Fruit fly (Drosophila melanogaster): ENCODE results near the gene CG10171.

Gene CG10171

DNA sequence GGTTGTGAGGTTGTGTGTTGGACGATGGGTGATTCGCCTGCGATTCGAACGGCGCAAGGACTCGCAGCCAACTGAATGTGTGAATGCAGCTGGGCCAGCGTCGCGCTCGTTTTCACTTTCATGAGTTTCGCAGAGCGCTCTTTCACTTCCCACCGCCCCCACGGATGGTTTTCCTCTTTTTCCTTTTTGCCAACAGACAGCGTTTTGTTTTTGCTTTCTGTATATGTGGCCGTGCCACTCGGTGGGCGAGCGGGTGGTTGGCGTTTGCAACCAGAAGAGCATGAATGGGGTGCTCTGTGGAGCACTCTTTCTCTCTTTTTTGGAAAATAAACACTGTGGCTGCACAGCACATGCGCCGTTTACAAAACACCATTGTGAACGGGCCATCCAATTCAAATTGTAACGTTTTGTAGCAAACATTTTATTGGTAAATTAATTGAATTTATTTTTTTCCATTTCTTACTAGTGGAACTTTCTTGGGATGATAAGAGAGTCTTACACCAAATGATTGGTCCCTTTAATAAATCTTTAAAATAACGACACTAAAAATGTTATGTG is 47.5 kb upstream of the CG10171 start, which contains the start of gene CG10713:
Gene CG10713 (minus strand): TSS at position 60 of the 558 bp plus-strand sequence.
- TF ChIP-seq CG3163 (GFP tag; optimal IDR thresholded peaks at IDR 0.05): peak; percentile 89
- peak; percentile 46 for TF ChIP-seq Deaf1 (tag; optimal IDR thresholded peaks at IDR 0.05)
- TF ChIP-seq ci (GFP tag; IDR thresholded peaks at IDR 0.05): 0 out of 3 replicates have a peak, but pooled peaks have one; percentile 8
- TF ChIP-seq ewg (GFP tag; optimal IDR thresholded peaks at IDR 0.05): peak; percentile 98
- TF ChIP-seq HLH3B (GFP tag; IDR thresholded peaks at IDR 0.05): peak; percentile 18; the same call in 1 of the 2 replicates
- 0 out of 3 replicates have a peak, but pooled peaks have one; percentile 13 for TF ChIP-seq so (GFP tag; IDR thresholded peaks at IDR 0.05)
- peak; percentile 21 for TF ChIP-seq Fer1 (GFP tag; optimal IDR thresholded peaks at IDR 0.05)
- no peak for TF ChIP-seq eyg (GFP tag; optimal IDR thresholded peaks at IDR 0.05)
- TF ChIP-seq CG13296 (GFP tag; optimal IDR thresholded peaks at IDR 0.05): no peak
- TF ChIP-seq vvl (GFP tag; IDR thresholded peaks at IDR 0.05): peak; percentile 29; the same call in 1 of the 2 replicates
- peak; percentile 74 for TF ChIP-seq Drgx (GFP tag; IDR thresholded peaks at IDR 0.05)
- TF ChIP-seq Aef1 (GFP tag; IDR thresholded peaks at IDR 0.05): peak; percentile 29; the same call in 1 of the 3 replicates
- TF ChIP-seq CG11085 (GFP tag; IDR thresholded peaks at IDR 0.05): 0 out of 2 replicates have a peak, but pooled peaks have one; percentile 7
- TF ChIP-seq Myb (GFP tag; optimal IDR thresholded peaks at IDR 0.05): peak; percentile 76
- 0 out of 3 replicates have a peak, but pooled peaks have one; percentile 50 for TF ChIP-seq mld (GFP tag; IDR thresholded peaks at IDR 0.05; ENCODE audit: partially characterized antibody)
- no peak for TF ChIP-seq BEAF-32 (GFP tag; optimal IDR thresholded peaks at IDR 0.05)
- no peak for TF ChIP-seq onecut (GFP tag; IDR thresholded peaks at IDR 0.05)
- TF ChIP-seq sr (GFP tag; IDR thresholded peaks at IDR 0.05): 0 out of 3 replicates have a peak, but pooled peaks have one; percentile 52
- TF ChIP-seq Hand (GFP tag; optimal IDR thresholded peaks at IDR 0.05): peak; percentile 8
- TF ChIP-seq CG17802 (tag; optimal IDR thresholded peaks at IDR 0.05): no peak
- TF ChIP-seq CG13287 (GFP tag; IDR thresholded peaks at IDR 0.05; ENCODE audit: partially characterized antibody): no peak
- peak; percentile 76 for TF ChIP-seq nom (GFP tag; optimal IDR thresholded peaks at IDR 0.05)
- peak; percentile 48; the same call in 1 of the 2 replicates for TF ChIP-seq CG32767 (GFP tag; IDR thresholded peaks at IDR 0.05)
- no peak for TF ChIP-seq CG18011 (GFP tag; optimal IDR thresholded peaks at IDR 0.05)
- peak; percentile 51 to 54 for TF ChIP-seq Trl (optimal IDR thresholded peaks at IDR 0.05)
- TF ChIP-seq Trl (GFP tag; optimal IDR thresholded peaks at IDR 0.05): no peak
- peak; percentile 81 for TF ChIP-seq crol (GFP tag; IDR thresholded peaks at IDR 0.05)
- TF ChIP-seq bsh (GFP tag; optimal IDR thresholded peaks at IDR 0.05): peak in 1 of 2 experiments; percentile 49
- 0 out of 3 replicates have a peak, but pooled peaks have one; percentile 27 for TF ChIP-seq Opbp (GFP tag; IDR thresholded peaks at IDR 0.05; ENCODE audit: partially characterized antibody)
- TF ChIP-seq CG2712 (tag; optimal IDR thresholded peaks at IDR 0.05): peak; percentile 83
- TF ChIP-seq Med (GFP tag): peak; percentile 57
- TF ChIP-seq Bgb (GFP tag; IDR thresholded peaks at IDR 0.05; ENCODE audit: partially characterized antibody): peak; percentile 40; the same call in 1 of the 2 replicates
- peak; percentile 24; the same call in 1 of the 2 replicates for TF ChIP-seq Atf6 (GFP tag; IDR thresholded peaks at IDR 0.05)
- 0 out of 4 replicates have a peak, but pooled peaks have one; percentile 52 for TF ChIP-seq chinmo (GFP tag; IDR thresholded peaks at IDR 0.05; ENCODE audit: partially characterized antibody)

DNA sequence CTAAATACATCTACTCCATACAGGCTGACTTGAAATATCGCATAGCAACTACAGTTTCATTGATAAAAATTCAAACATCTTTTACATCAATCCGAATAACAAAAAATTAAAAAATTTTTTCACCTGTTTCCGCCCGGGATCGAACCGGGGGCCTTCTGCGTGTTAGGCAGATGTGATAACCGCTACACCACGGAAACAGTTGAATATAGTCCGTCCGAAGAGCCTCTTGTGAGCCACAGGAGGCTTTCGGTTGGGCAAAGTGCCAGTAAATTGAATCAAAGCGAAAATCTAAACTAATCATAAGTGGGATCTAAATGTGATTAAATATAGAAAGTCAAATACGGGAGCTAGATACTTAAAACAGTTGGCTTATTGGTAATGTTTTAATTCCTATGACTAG is 45.8 kb upstream of the CG10171 start:
- TF ChIP-seq vnd (GFP tag; IDR thresholded peaks at IDR 0.05; ENCODE audit: partially characterized antibody): peak; percentile 57; the same call in 2 of the 3 replicates
- no peak for TF ChIP-seq ssp (GFP tag; IDR thresholded peaks at IDR 0.05)
- no peak for TF ChIP-seq ems (GFP tag; optimal IDR thresholded peaks at IDR 0.05)
- no peak for TF ChIP-seq zen (tag; optimal IDR thresholded peaks at IDR 0.05)
- peak; percentile 38; the same call in 1 of the 2 replicates for TF ChIP-seq inv (GFP tag; IDR thresholded peaks at IDR 0.05; ENCODE audit: partially characterized antibody)
- no peak for TF ChIP-seq CG2712 (tag; optimal IDR thresholded peaks at IDR 0.05)
- no peak for TF ChIP-seq CG8478 (optimal IDR thresholded peaks at IDR 0.05)
- TF ChIP-seq Oaz (GFP tag; IDR thresholded peaks at IDR 0.05): no peak
- TF ChIP-seq bbx (GFP tag; IDR thresholded peaks at IDR 0.05; ENCODE audit: partially characterized antibody): peak; percentile 79
- no peak for TF ChIP-seq CG11696 (GFP tag; IDR thresholded peaks at IDR 0.05)
- TF ChIP-seq Bdp1 (GFP tag; optimal IDR thresholded peaks at IDR 0.05): peak; percentile 99
- TF ChIP-seq nerfin-2 (GFP tag; IDR thresholded peaks at IDR 0.05; ENCODE audit: partially characterized antibody): peak; percentile 78
- TF ChIP-seq Scr (GFP tag; IDR thresholded peaks at IDR 0.05; ENCODE audit: partially characterized antibody): peak; percentile 56
- TF ChIP-seq mld (GFP tag; IDR thresholded peaks at IDR 0.05; ENCODE audit: partially characterized antibody): peak; percentile 84; the same call in 2 of the 3 replicates
- TF ChIP-seq Usf (GFP tag; optimal IDR thresholded peaks at IDR 0.05): no peak
- TF ChIP-seq crp (GFP tag; optimal IDR thresholded peaks at IDR 0.05): no peak
- TF ChIP-seq HLHmδ (GFP tag; optimal IDR thresholded peaks at IDR 0.05): no peak

All from whole organism, embryonic.